Worm (Caenorhabditis elegans): Measurements from ENCODE around the gene F19B6.1.

DNA sequence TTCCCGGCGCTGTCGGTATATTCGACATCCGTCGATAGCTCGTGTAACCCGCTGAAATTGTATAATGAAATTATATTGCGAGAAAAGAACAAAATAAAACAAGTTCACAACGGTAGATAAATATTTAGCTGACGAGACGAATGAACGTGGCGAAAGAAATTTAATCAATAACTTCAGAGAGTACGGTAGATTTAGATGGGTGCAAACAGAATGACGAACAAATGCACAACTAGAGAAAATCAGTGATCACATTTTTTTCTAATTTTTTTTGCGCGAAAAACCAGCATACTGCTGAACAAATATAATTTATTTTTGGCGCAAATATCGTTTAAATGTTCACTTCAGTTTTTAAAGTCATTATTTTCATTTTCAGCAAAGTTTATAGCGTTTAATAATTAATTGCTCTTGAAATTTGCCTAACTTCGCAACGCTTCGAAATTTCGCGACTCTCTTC, 24.9 kb upstream of the F19B6.1 start, which contains the start of gene sec-24.2:
- TF ChIP-seq unc-39 (tag; optimal IDR thresholded peaks at IDR 0.05) (no peak), snpc-4 (tag; optimal IDR thresholded peaks at IDR 0.05) (no peak), elt-3 (tag; optimal IDR thresholded peaks at IDR 0.05) (no peak), skn-1 (tag; optimal IDR thresholded peaks at IDR 0.05) (no peak), aly-2 (tag; optimal IDR thresholded peaks at IDR 0.05) (no peak), pqm-1 (tag; optimal IDR thresholded peaks at IDR 0.05) (no peak), ZK546.5 (tag; optimal IDR thresholded peaks at IDR 0.05) (no peak), hmg-11 (tag; optimal IDR thresholded peaks at IDR 0.05) (no peak), pha-4 (tag; optimal IDR thresholded peaks at IDR 0.05) (no peak), unc-62 (GFP tag; optimal IDR thresholded peaks at IDR 0.05) (no peak), lin-39 (tag; optimal IDR thresholded peaks at IDR 0.05) (no peak), ceh-82 (tag; optimal IDR thresholded peaks at IDR 0.05) (no peak)
